Worm (Caenorhabditis elegans) whole organism, late embryonic: Measurements from ENCODE around the gene T25B2.2.

Experiments used
- ama-1 ChIP-seq: fragments of 150-350 bp; optimal IDR thresholded peaks from 2 replicates; lab custom pipeline; 2014
- nfya-1 ChIP-seq: sonication (generic microtip); optimal IDR thresholded peaks from 2 replicates; lab custom pipeline; 2017; ENCODE audit warnings: missing genetic modification characterization, mild to moderate bottlenecking, missing compliant biosample characterization, antibody characterized with exemption, moderate library complexity
- npax-4 ChIP-seq: sonication (generic microtip); optimal IDR thresholded peaks from 2 replicates; lab custom pipeline; 2016; ENCODE audit warnings: missing genetic modification characterization, missing compliant biosample characterization

DNA sequence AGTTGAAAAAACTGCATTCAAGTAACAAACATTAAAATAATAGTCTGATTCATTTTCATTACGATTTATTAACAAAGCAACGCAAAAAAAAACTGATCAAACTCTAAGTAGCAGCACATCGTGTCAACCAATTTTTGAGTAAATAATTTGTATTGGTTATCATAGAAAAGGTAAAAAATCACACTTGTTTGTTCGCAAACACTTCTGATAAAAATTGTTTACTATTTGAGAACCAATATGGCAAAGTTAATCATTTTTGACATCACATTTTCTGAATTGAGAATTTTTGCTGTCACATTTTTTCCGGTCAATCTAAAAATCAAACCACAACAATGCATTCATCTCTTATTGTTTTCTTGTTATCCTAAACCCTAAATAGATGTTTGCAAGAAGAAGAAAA lies 48.2 kb upstream of the T25B2.2 start:
- no peak for TF ChIP-seq nfya-1 (tag; lab: Kevin White, UChicago)
- TF ChIP-seq npax-4 (tag; lab: Kevin White, UChicago), result no peak
- TF ChIP-seq ama-1 (lab: Kevin White, UChicago), result no peak
